Worm (Caenorhabditis elegans): ENCODE data around the gene T28A8.8.

T28A8.8 gene

ce11 chrIII:13534704-13535103 is 32.1 kb downstream of the T28A8.8 start (continued):
- TF ChIP-seq unc-62 (GFP tag; optimal IDR thresholded peaks at IDR 0.05): no peak
- TF ChIP-seq unc-86 (tag; optimal IDR thresholded peaks at IDR 0.05): no peak
- TF ChIP-seq swsn-7 (tag; optimal IDR thresholded peaks at IDR 0.05): no peak
- TF ChIP-seq hlh-17 (GFP tag; optimal IDR thresholded peaks at IDR 0.05; ENCODE audit: borderline replicate concordance): no peak
- no peak for TF ChIP-seq ceh-90 (tag; optimal IDR thresholded peaks at IDR 0.05)
- no peak for TF ChIP-seq efl-3 (GFP tag; optimal IDR thresholded peaks at IDR 0.05)
- TF ChIP-seq elt-2 (tag; optimal IDR thresholded peaks at IDR 0.05): no peak
- no peak for TF ChIP-seq jun-1 (tag; optimal IDR thresholded peaks at IDR 0.05)
- TF ChIP-seq blmp-1 (tag; optimal IDR thresholded peaks at IDR 0.05): peak; percentile 49
- TF ChIP-seq nhr-84 (tag; optimal IDR thresholded peaks at IDR 0.05): no peak
- TF ChIP-seq snpc-4 (tag; optimal IDR thresholded peaks at IDR 0.05): no peak
- no peak for TF ChIP-seq C16A3.4 (tag; optimal IDR thresholded peaks at IDR 0.05)
- TF ChIP-seq pax-3 (tag; optimal IDR thresholded peaks at IDR 0.05): no peak
- no peak for TF ChIP-seq tlp-1 (tag; optimal IDR thresholded peaks at IDR 0.05)
- peak in 1 of 6 experiments; percentile 43 for TF ChIP-seq elt-3 (tag; optimal IDR thresholded peaks at IDR 0.05)
- TF ChIP-seq C34B4.2 (tag; optimal IDR thresholded peaks at IDR 0.05): no peak
- TF ChIP-seq nhr-85 (tag): peak; percentile 82
- TF ChIP-seq isw-1 (GFP tag; IDR thresholded peaks at IDR 0.05): no peak
- peak in 1 of 3 experiments; percentile 22 for TF ChIP-seq dpl-1 (GFP tag; optimal IDR thresholded peaks at IDR 0.05)
- TF ChIP-seq nhr-19 (GFP tag; conservative IDR thresholded peaks at IDR 0.05): no peak
- TF ChIP-seq lin-39 (tag; optimal IDR thresholded peaks at IDR 0.05): no peak
- no peak for TF ChIP-seq ama-1 (optimal IDR thresholded peaks at IDR 0.05)
- TF ChIP-seq tbx-2 (tag; optimal IDR thresholded peaks at IDR 0.05): no peak
- no peak for TF ChIP-seq unc-130 (tag; optimal IDR thresholded peaks at IDR 0.05)
- TF ChIP-seq lir-3 (tag; optimal IDR thresholded peaks at IDR 0.05; ENCODE audit: poor library complexity): no peak
- no peak for TF ChIP-seq alr-1 (tag; optimal IDR thresholded peaks at IDR 0.05; ENCODE audit: borderline replicate concordance)
- TF ChIP-seq ets-5 (GFP tag; IDR thresholded peaks at IDR 0.05): no peak
- TF ChIP-seq ceh-82 (tag; optimal IDR thresholded peaks at IDR 0.05): no peak
- no peak for TF ChIP-seq nhr-11 (tag; optimal IDR thresholded peaks at IDR 0.05)
- peak; percentile 67 for TF ChIP-seq lin-14 (GFP tag; optimal IDR thresholded peaks at IDR 0.05)

ce11 chrIII:13535735-13536390 is 33.2 kb downstream of the T28A8.8 start:
- TF ChIP-seq ces-1 (GFP tag; optimal IDR thresholded peaks at IDR 0.05) (no peak), efl-1 (optimal IDR thresholded peaks at IDR 0.05) (no peak), efl-1 (GFP tag; optimal IDR thresholded peaks at IDR 0.05 in 1 of 2) (peak in 1 of 2 experiments; percentile 39)

DNA sequence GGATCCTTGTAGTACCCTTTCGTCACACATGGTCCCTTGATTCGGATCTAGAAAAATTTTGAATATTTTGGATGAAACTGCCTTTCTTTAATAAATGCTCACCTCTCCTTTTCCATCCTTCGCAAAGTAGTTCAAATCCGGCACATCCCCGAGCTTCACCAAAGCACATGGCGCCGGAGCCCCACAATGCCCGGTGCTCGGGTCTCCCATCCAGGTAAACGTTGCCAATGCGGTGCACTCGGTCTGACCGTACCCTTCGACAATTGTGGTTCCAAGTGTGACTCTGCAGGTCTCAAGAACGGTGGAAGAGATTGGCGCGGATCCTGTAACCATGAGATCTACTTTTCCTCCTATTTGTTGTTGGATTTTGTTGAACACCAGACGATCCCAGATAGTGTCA is 38.2 kb downstream of the T28A8.8 start:
- TF ChIP-seq nhr-12 (tag; optimal IDR thresholded peaks at IDR 0.05) (no peak), mep-1 (tag; optimal IDR thresholded peaks at IDR 0.05) (no peak)

- TF ChIP-seq mdl-1 (tag; optimal IDR thresholded peaks at IDR 0.05): no peak
- TF ChIP-seq dsc-1 (tag; optimal IDR thresholded peaks at IDR 0.05): no peak
- TF ChIP-seq elt-2 (tag; optimal IDR thresholded peaks at IDR 0.05): peak; percentile 17
- no peak for TF ChIP-seq nhr-76 (tag; optimal IDR thresholded peaks at IDR 0.05)
- no peak for TF ChIP-seq egl-27 (tag; optimal IDR thresholded peaks at IDR 0.05)
- no peak for TF ChIP-seq aha-1 (tag; optimal IDR thresholded peaks at IDR 0.05)
- no peak for TF ChIP-seq ets-5 (GFP tag; IDR thresholded peaks at IDR 0.05)
- TF ChIP-seq mab-9 (GFP tag; IDR thresholded peaks at IDR 0.05): no peak
- no peak for TF ChIP-seq ceh-88 (GFP tag; IDR thresholded peaks at IDR 0.05)
- TF ChIP-seq nhr-20 (tag; optimal IDR thresholded peaks at IDR 0.05): peak; percentile 0
- TF ChIP-seq zip-4 (GFP tag; optimal IDR thresholded peaks at IDR 0.05): no peak
- no peak for TF ChIP-seq rnt-1 (tag; optimal IDR thresholded peaks at IDR 0.05)
- peak; percentile 24 for TF ChIP-seq lin-14 (GFP tag; optimal IDR thresholded peaks at IDR 0.05)
- TF ChIP-seq zag-1 (tag; optimal IDR thresholded peaks at IDR 0.05): no peak
- TF ChIP-seq sup-37 (GFP tag; optimal IDR thresholded peaks at IDR 0.05): no peak
- no peak for TF ChIP-seq ces-1 (GFP tag; optimal IDR thresholded peaks at IDR 0.05)
- TF ChIP-seq mef-2 (tag; optimal IDR thresholded peaks at IDR 0.05): no peak
- TF ChIP-seq nhr-11 (tag; optimal IDR thresholded peaks at IDR 0.05): no peak
- TF ChIP-seq nhr-85 (tag): peak; percentile 58
- TF ChIP-seq nhr-12 (tag; optimal IDR thresholded peaks at IDR 0.05): no peak
- TF ChIP-seq lin-35 (GFP tag; optimal IDR thresholded peaks at IDR 0.05): peak in 1 of 2 experiments; percentile 27
Observed at ce11 chrIII:13542458-13542857, 39.8 kb downstream of the T28A8.8 start.
